Worm (Caenorhabditis elegans) whole organism, L4 larva: Measurements from ENCODE around the gene oac-53.

Experiments used
- F37D6.2 ChIP-seq: sonication (generic microtip); optimal IDR thresholded peaks from 2 replicates; lab custom pipeline; 2016; ENCODE audit warnings: mild to moderate bottlenecking, missing genetic modification characterization, missing compliant biosample characterization
- F44E2.7 ChIP-seq: fragments of 200-800 bp; sonication (Bioruptor generic); IDR thresholded peaks from 2 replicates; pipeline ENCODE4 v2.1.2; 2022; ENCODE audit warnings: missing genetic modification characterization, missing compliant biosample characterization
- T20F7.1 ChIP-seq: fragments of 200-800 bp; sonication (Bioruptor generic); optimal IDR thresholded peaks from 2 replicates; lab custom pipeline; 2018; ENCODE audit warnings: mild to moderate bottlenecking, missing genetic modification characterization, missing compliant biosample characterization
- Y48G9A.11 ChIP-seq: fragments of 200-800 bp; sonication (Bioruptor generic); IDR thresholded peaks from 2 replicates; pipeline ENCODE4 v1.3.6; 2022; ENCODE audit warnings: missing genetic modification reagents, missing genetic modification characterization, missing compliant biosample characterization
- ama-1 ChIP-seq: fragments of 150-350 bp; optimal IDR thresholded peaks from 2 replicates; lab custom pipeline; 2014; ENCODE audit warnings: inconsistent platforms, mixed read lengths
- ceh-28 ChIP-seq: fragments of 150-350 bp; optimal IDR thresholded peaks from 2 replicates; lab custom pipeline; 2014; ENCODE audit warnings: missing biosample characterization, missing genetic modification reagents, missing genetic modification characterization
- cey-2 ChIP-seq: sonication (generic microtip); optimal IDR thresholded peaks from 3 replicates; lab custom pipeline; 2017; ENCODE audit warnings: missing genetic modification characterization, mild to moderate bottlenecking, missing compliant biosample characterization, antibody characterized with exemption, borderline replicate concordance; ENCODE audit not compliant: insufficient read depth
- daf-16 ChIP-seq, 3 experiments: sonication (generic microtip); optimal IDR thresholded peaks; 2 replicates each; lab custom pipeline; 2016 to 2017; ENCODE audit warnings: missing genetic modification characterization in 3 of 3, missing genetic modification reagents in 3 of 3, mild to moderate bottlenecking in 2 of 3, missing compliant biosample characterization in 2 of 3, missing biosample characterization in 1 of 3, moderate library complexity in 1 of 3
- daf-8 ChIP-seq: fragments of 200-800 bp; sonication (Bioruptor generic); IDR thresholded peaks from 2 replicates; pipeline ENCODE4 v1.3.6; 2022; ENCODE audit warnings: missing genetic modification characterization, missing compliant biosample characterization
- dmd-6 ChIP-seq: fragments of 200-800 bp; sonication (Bioruptor generic); IDR thresholded peaks from 2 replicates; pipeline ENCODE4 v1.3.6; 2022; ENCODE audit warnings: missing genetic modification reagents, missing genetic modification characterization, missing compliant biosample characterization
- dpl-1 ChIP-seq: fragments of 150-350 bp; optimal IDR thresholded peaks from 2 replicates; lab custom pipeline; 2014; ENCODE audit warnings: missing biosample characterization, missing genetic modification reagents, missing genetic modification characterization
- dve-1 ChIP-seq: sonication (generic microtip); optimal IDR thresholded peaks from 2 replicates; lab custom pipeline; 2017; ENCODE audit warnings: antibody characterized with exemption, mild to moderate bottlenecking, missing genetic modification characterization, missing compliant biosample characterization; ENCODE audit not compliant: insufficient read depth
- fkh-10 ChIP-seq: fragments of 150-350 bp; optimal IDR thresholded peaks from 2 replicates; lab custom pipeline; 2014; ENCODE audit warnings: missing biosample characterization, missing genetic modification reagents, missing genetic modification characterization
- hlh-11 ChIP-seq: fragments of 200-800 bp; sonication (Bioruptor generic); optimal IDR thresholded peaks from 2 replicates; lab custom pipeline; 2018; ENCODE audit warnings: mild to moderate bottlenecking, missing genetic modification characterization, missing compliant biosample characterization
- hmg-1.1 ChIP-seq: fragments of 200-800 bp; sonication (Bioruptor generic); IDR thresholded peaks from 2 replicates; pipeline ENCODE4 v1.3.6; 2022; ENCODE audit warnings: missing genetic modification reagents, missing genetic modification characterization, missing compliant biosample characterization
- lin-29 ChIP-seq: fragments of 200-800 bp; sonication (Bioruptor generic); IDR thresholded peaks from 2 replicates; pipeline ENCODE4 v1.3.6; 2022; ENCODE audit warnings: missing genetic modification reagents, missing genetic modification characterization, missing compliant biosample characterization
- lir-3 ChIP-seq: sonication (generic microtip); optimal IDR thresholded peaks from 2 replicates; lab custom pipeline; 2016; ENCODE audit warnings: mild to moderate bottlenecking, missing genetic modification characterization, missing compliant biosample characterization
- nhr-111 ChIP-seq: fragments of 200-800 bp; sonication (Bioruptor generic); optimal IDR thresholded peaks from 2 replicates; lab custom pipeline; 2018; ENCODE audit warnings: mild to moderate bottlenecking, missing genetic modification characterization, missing compliant biosample characterization
- nhr-237 ChIP-seq: sonication (generic microtip); optimal IDR thresholded peaks from 2 replicates; lab custom pipeline; 2017; ENCODE audit warnings: missing biosample characterization, missing genetic modification characterization
- nhr-28 ChIP-seq: fragments of 150-350 bp; optimal IDR thresholded peaks from 2 replicates; lab custom pipeline; 2014; ENCODE audit warnings: missing biosample characterization, missing genetic modification characterization
- nhr-41 ChIP-seq: fragments of 200-800 bp; sonication (Bioruptor generic); IDR thresholded peaks from 2 replicates; pipeline ENCODE4 v1.3.6; 2022; ENCODE audit warnings: missing genetic modification reagents, missing genetic modification characterization, missing compliant biosample characterization
- nhr-76 ChIP-seq: fragments of 150-350 bp; optimal IDR thresholded peaks from 2 replicates; lab custom pipeline; 2014; ENCODE audit warnings: missing biosample characterization, missing genetic modification characterization
- nhr-77 ChIP-seq: fragments of 150-350 bp; optimal IDR thresholded peaks from 2 replicates; lab custom pipeline; 2014; ENCODE audit warnings: missing biosample characterization, missing genetic modification characterization
- php-3 ChIP-seq: fragments of 200-800 bp; sonication (Bioruptor generic); IDR thresholded peaks from 2 replicates; pipeline ENCODE4 v1.3.6; 2022; ENCODE audit warnings: missing genetic modification reagents, missing genetic modification characterization, missing compliant biosample characterization
- pqm-1 ChIP-seq: sonication (generic microtip); optimal IDR thresholded peaks from 2 replicates; lab custom pipeline; 2017; ENCODE audit warnings: missing biosample characterization, missing genetic modification characterization
- skn-1 ChIP-seq: fragments of 150-350 bp; optimal IDR thresholded peaks from 2 replicates; lab custom pipeline; 2014; ENCODE audit warnings: missing biosample characterization, missing genetic modification characterization
- snpc-1.2 ChIP-seq: fragments of 200-800 bp; sonication (Bioruptor generic); IDR thresholded peaks from 2 replicates; pipeline ENCODE4 v1.3.6; 2022; ENCODE audit warnings: missing genetic modification reagents, missing genetic modification characterization, missing compliant biosample characterization
- unc-62 ChIP-seq, 3 experiments: fragments of 150-350 bp in 1 of 3; sonication (generic microtip); optimal IDR thresholded peaks in 2 of 3; peaks in 1 of 3; 1 replicate in 1 of 3; 2 replicates in 2 of 3; lab custom pipeline; 2014 to 2017; ENCODE audit warnings: missing biosample characterization in 3 of 3, missing genetic modification characterization in 3 of 3, missing genetic modification reagents in 3 of 3, missing genotype in 1 of 3
- vab-7 ChIP-seq: fragments of 200-800 bp; sonication (Bioruptor generic); IDR thresholded peaks from 2 replicates; pipeline ENCODE4 v1.3.6; 2022; ENCODE audit warnings: missing genetic modification reagents, missing genetic modification characterization, missing compliant biosample characterization
- zip-2 ChIP-seq: fragments of 150-350 bp; optimal IDR thresholded peaks from 2 replicates; lab custom pipeline; 2014; ENCODE audit warnings: missing biosample characterization, missing genetic modification characterization
- ztf-11 ChIP-seq: fragments of 150-350 bp; optimal IDR thresholded peaks from 2 replicates; lab custom pipeline; 2014; ENCODE audit warnings: missing biosample characterization, missing genetic modification characterization

oac-53 gene

DNA sequence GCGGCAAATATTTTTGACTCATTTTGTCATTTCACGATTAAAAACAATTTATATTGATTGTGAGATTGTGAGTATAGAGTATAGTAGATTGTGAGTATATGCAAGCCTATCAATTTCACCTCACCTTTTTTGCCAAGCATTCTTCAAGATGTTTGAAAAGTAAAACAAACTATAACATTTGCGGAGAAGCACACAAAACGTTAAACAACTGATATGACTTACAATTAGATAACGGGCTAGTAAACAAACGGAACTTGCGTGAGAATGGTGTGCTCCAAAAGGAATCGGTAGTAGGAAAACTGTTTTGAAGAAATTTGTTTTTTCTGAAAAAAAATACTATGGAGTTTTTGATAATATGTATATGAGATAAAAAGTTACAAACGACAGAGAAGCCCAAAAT lies 17.7 kb downstream of the oac-53 start:
- no peak for TF ChIP-seq cey-2
- 0 out of 2 replicates have a peak, but pooled peaks have one; percentile 9 for TF ChIP-seq php-3
- no peak for TF ChIP-seq lir-3 (tag; lab: Kevin White, UChicago)
- no peak for TF ChIP-seq hmg-1.1 (GFP tag; lab: Robert Waterston, UW)
- peak; percentile 28 for TF ChIP-seq dve-1
- TF ChIP-seq pqm-1 (tag; lab: Kevin White, UChicago), result peak; percentile 82
- no peak for TF ChIP-seq daf-16 (GFP tag; optimal IDR thresholded peaks at IDR 0.05; lab: Kevin White, UChicago)
- peak; percentile 93 for TF ChIP-seq daf-16 (tag; optimal IDR thresholded peaks at IDR 0.05; lab: Kevin White, UChicago)
- TF ChIP-seq nhr-28 (tag; lab: Kevin White, UChicago), result peak; percentile 82
- TF ChIP-seq hlh-11 (tag; lab: Kevin White, UChicago), result peak; percentile 21
- TF ChIP-seq nhr-77 (tag; lab: Kevin White, UChicago), result peak; percentile 54

DNA sequence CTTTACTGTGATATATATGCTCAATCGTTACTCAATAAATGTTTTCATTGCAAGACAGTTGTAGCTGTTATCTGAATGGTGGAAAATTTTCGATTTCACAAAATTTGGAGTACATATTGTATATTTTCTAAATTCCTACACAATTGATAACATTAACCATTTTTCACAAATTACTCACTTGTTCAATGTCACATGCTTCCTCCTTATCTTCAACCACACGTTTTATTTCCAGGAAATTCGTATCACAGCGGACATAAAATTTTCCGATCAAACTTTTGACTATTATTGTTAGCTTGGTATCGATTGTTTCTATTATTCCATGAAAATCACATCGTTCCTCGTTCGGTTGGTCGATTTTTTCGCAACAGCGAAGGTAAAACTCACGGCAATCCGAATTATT lies 19.3 kb downstream of the oac-53 start:
- TF ChIP-seq nhr-28 (tag; lab: Kevin White, UChicago), result peak; percentile 65
- peak; percentile 8 for TF ChIP-seq dve-1
- TF ChIP-seq daf-16 (GFP tag; optimal IDR thresholded peaks at IDR 0.05; lab: Kevin White, UChicago), result no peak
- TF ChIP-seq daf-16 (tag; optimal IDR thresholded peaks at IDR 0.05; lab: Kevin White, UChicago), result peak; percentile 12
- TF ChIP-seq dpl-1 (GFP tag; lab: Kevin White, UChicago), result no peak
- TF ChIP-seq, all 104 proteins: peak for 3

DNA sequence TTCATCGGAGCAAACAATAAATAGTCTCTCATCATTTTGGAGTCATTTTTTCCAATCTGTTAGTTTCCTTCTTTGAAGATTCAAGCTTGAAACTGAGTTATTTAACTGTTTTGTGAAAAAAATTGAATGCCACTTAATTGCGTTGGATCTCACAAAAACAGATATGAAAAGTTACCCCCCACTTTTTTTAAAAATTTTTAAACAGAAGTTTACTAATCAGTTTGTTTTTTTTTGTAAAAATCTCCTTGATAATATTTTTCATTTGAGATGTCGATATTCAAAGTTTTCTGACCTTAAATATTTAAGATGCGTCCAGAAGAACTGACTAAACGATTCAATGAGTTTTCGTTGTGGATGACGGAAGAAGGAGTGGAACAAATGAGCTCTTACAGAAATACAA lies 21.5 kb downstream of the oac-53 start, which contains the start of gene Y32B12C.1:
Y32B12C.1 (plus strand) TSS at position 301 of the 400 bp plus-strand sequence.
- TF ChIP-seq zip-2 (tag; lab: Kevin White, UChicago) (no peak), Y48G9A.11 (no peak), daf-16 (GFP tag; optimal IDR thresholded peaks at IDR 0.05; lab: Kevin White, UChicago) (no peak), daf-16 (tag; optimal IDR thresholded peaks at IDR 0.05; lab: Kevin White, UChicago) (peak; percentile 4), ztf-11 (tag; lab: Kevin White, UChicago) (no peak)

DNA sequence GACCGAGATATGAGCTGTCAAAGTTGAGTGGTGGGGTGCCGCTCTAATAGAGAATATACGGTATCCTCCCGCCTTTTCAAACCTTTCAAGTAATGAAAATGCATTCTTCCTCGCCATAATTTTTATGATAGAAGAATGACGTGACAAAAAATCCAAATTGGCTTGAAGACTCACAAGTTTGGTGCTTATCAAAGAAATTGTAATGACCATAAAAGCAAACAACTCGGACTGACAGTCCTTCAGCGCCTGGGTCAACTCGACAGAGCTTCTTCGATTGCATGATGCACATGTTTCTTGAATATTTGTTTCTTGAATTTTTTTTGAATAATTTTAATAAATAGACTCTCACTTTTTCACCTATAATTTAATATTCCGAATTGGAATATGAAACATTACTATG lies 22.3 kb downstream of the oac-53 start:
- no peak for TF ChIP-seq F44E2.7 (GFP tag; lab: Robert Waterston, UW)
- TF ChIP-seq vab-7 (GFP tag; lab: Robert Waterston, UW), result no peak
- no peak for TF ChIP-seq T20F7.1
- peak; percentile 51 for TF ChIP-seq pqm-1 (tag; lab: Kevin White, UChicago)
- TF ChIP-seq daf-16 (GFP tag; optimal IDR thresholded peaks at IDR 0.05; lab: Kevin White, UChicago), result no peak
- TF ChIP-seq daf-16 (tag; optimal IDR thresholded peaks at IDR 0.05; lab: Kevin White, UChicago), result peak; percentile 43
- no peak for TF ChIP-seq nhr-237 (tag; lab: Kevin White, UChicago)
- no peak for TF ChIP-seq F37D6.2 (tag; lab: Kevin White, UChicago)
- TF ChIP-seq lin-29 (GFP tag; lab: Robert Waterston, UW), result no peak
- TF ChIP-seq nhr-41 (GFP tag; lab: Robert Waterston, UW), result no peak
- TF ChIP-seq hlh-11 (tag; lab: Kevin White, UChicago), result peak; percentile 44
- no peak for TF ChIP-seq daf-8 (GFP tag; lab: Robert Waterston, UW)
- peak; percentile 67 for TF ChIP-seq php-3
- TF ChIP-seq dve-1, result peak; percentile 33
- TF ChIP-seq ama-1 (lab: Kevin White, UChicago), result no peak
- TF ChIP-seq skn-1 (tag; lab: Kevin White, UChicago), result no peak
- no peak for TF ChIP-seq fkh-10
- peak; percentile 66 for TF ChIP-seq dmd-6
- TF ChIP-seq snpc-1.2 (GFP tag; lab: Robert Waterston, UW), result no peak

DNA sequence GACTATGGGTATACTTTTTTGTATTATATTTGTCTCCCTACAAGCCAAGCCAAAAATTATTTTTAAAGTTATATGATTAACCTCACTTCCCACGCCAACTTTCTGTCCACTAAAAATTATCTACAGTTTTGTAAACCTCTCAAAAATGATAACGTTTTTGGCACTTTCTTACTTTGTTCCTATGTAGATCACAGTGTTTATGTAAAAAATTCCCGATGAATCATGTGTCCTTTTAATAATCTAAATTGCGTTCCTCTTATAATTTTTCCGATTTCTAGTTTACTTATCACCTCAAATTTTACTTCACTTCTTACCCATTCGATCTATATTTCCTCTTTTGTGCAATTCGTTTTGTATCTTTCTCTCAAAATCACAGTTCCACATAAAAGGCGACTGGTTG lies 23.5 kb downstream of the oac-53 start:
- TF ChIP-seq ceh-28 (no peak), nhr-28 (tag; lab: Kevin White, UChicago) (peak; percentile 46), nhr-111 (GFP tag; lab: Kevin White, UChicago) (no peak), dve-1 (peak; percentile 44), dmd-6 (0 out of 2 replicates have a peak, but pooled peaks have one; percentile 12), nhr-76 (tag; lab: Kevin White, UChicago) (no peak), pqm-1 (tag; lab: Kevin White, UChicago) (peak; percentile 11), unc-62 (GFP tag; optimal IDR thresholded peaks at IDR 0.05 in 1 of 2; lab: Kevin White, UChicago) (no peak), unc-62 (tag; optimal IDR thresholded peaks at IDR 0.05; lab: Kevin White, UChicago) (no peak), nhr-77 (tag; lab: Kevin White, UChicago) (peak; percentile 22), daf-16 (GFP tag; optimal IDR thresholded peaks at IDR 0.05; lab: Kevin White, UChicago) (no peak), daf-16 (tag; optimal IDR thresholded peaks at IDR 0.05; lab: Kevin White, UChicago) (peak; percentile 50)
